Worm (Caenorhabditis elegans): Measurements from ENCODE around the gene bgal-1.
A peak's percentile ranks its signal among the peaks of the same experiment; 100 is the strongest.

Gene bgal-1

DNA sequence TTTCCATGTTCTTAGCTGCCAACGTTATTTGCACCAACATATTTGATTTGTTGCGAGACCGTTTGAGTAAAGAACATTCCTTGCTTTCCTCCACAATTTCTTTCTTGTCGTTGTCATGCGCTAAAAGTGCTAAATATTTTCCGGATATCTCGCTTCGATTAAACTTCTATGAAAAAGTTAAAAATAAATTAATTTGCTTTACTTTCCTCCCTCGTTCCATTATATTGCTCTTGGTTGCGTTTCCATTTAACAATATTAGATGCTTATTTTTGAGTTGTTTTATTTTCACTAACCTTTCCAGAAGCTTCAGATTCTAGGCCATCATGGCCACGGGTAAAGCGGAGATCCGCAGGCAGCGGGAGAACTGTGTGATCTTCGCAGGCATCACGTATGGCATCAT is 15.8 kb upstream of the bgal-1 start, which contains the start of gene pgap-1:
pgap-1 (plus strand) TSS at position 301 of the 400 bp plus-strand sequence.
- TF ChIP-seq blmp-1 (tag; optimal IDR thresholded peaks at IDR 0.05) (no peak), pha-4 (tag; optimal IDR thresholded peaks at IDR 0.05) (no peak), flh-1 (GFP tag; optimal IDR thresholded peaks at IDR 0.05) (no peak), ces-1 (GFP tag; optimal IDR thresholded peaks at IDR 0.05) (no peak)

DNA sequence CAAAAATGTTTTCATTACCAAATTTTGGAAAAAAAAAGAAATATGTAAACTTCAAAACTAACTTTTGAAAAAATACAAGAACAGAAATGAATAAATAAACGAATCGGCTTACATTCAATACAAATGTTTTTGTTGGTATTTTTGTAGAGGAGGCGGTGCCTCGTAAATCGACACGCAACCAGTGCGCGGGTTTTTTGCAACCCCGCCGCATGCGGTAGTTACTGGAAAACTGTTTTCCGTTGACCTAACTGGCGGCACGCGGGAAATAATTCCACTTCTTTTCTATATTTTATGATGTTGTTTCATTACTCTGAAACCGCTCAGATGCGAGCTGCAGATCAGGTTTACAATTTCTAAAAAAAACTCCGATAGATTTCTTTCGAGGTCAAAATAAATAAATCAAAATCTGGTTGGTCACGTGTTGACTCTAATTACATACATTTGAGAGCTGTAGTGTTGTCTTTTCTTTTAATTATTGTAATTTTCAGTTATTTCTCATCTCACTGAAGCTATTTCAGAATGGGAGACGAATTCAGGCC is 13.4 kb upstream of the bgal-1 start, which contains the start of the genes dvc-1 and ima-1:
dvc-1 (minus strand) TSS at position 145 of the 539 bp plus-strand sequence.
ima-1 (plus strand) TSS at position 489 of the 539 bp plus-strand sequence.
- no peak for TF ChIP-seq ceh-39 (tag; optimal IDR thresholded peaks at IDR 0.05)
- TF ChIP-seq unc-39 (tag; optimal IDR thresholded peaks at IDR 0.05): no peak
- no peak for TF ChIP-seq tbx-8 (GFP tag; optimal IDR thresholded peaks at IDR 0.05)
- peak; percentile 54 for TF ChIP-seq unc-120 (tag; optimal IDR thresholded peaks at IDR 0.05; ENCODE audit: poor library complexity, severe bottlenecking)
- peak; percentile 76 for TF ChIP-seq cnd-1 (tag; optimal IDR thresholded peaks at IDR 0.05)
- TF ChIP-seq ceh-43 (GFP tag; optimal IDR thresholded peaks at IDR 0.05): peak; percentile 82
- no peak for TF ChIP-seq nhr-2 (tag; optimal IDR thresholded peaks at IDR 0.05)
- TF ChIP-seq zip-8 (tag; optimal IDR thresholded peaks at IDR 0.05): no peak
- peak; percentile 56 for TF ChIP-seq nhr-12 (tag; optimal IDR thresholded peaks at IDR 0.05)
- TF ChIP-seq sptf-1 (tag; optimal IDR thresholded peaks at IDR 0.05): peak; percentile 89
- TF ChIP-seq mls-2 (tag; optimal IDR thresholded peaks at IDR 0.05): peak; percentile 87
- TF ChIP-seq snpc-4 (tag; optimal IDR thresholded peaks at IDR 0.05): no peak
- peak; percentile 89 for TF ChIP-seq ztf-11 (tag; optimal IDR thresholded peaks at IDR 0.05)
- peak; percentile 65 for TF ChIP-seq sem-2 (GFP tag; optimal IDR thresholded peaks at IDR 0.05)
- peak; percentile 8 for TF ChIP-seq nhr-28 (tag; optimal IDR thresholded peaks at IDR 0.05)
- peak; percentile 59 for TF ChIP-seq ceh-83 (GFP tag; optimal IDR thresholded peaks at IDR 0.05)
- peak; percentile 14 for TF ChIP-seq ham-2 (GFP tag; optimal IDR thresholded peaks at IDR 0.05)
- peak; percentile 56 for TF ChIP-seq lsy-2 (tag; optimal IDR thresholded peaks at IDR 0.05)
- TF ChIP-seq unc-62 (GFP tag; optimal IDR thresholded peaks at IDR 0.05): no peak
- peak; percentile 69 for TF ChIP-seq drap-1 (GFP tag; optimal IDR thresholded peaks at IDR 0.05)
- peak; percentile 44 for TF ChIP-seq bed-3 (GFP tag; optimal IDR thresholded peaks at IDR 0.05)
- TF ChIP-seq mab-5 (tag; optimal IDR thresholded peaks at IDR 0.05): no peak
- TF ChIP-seq M03D4.4 (tag; optimal IDR thresholded peaks at IDR 0.05): peak; percentile 78
- no peak for TF ChIP-seq lin-13 (tag; optimal IDR thresholded peaks at IDR 0.05)
- no peak for TF ChIP-seq lin-32 (GFP tag; optimal IDR thresholded peaks at IDR 0.05)
- no peak for TF ChIP-seq elt-3 (tag; optimal IDR thresholded peaks at IDR 0.05)
- TF ChIP-seq flh-1 (GFP tag; optimal IDR thresholded peaks at IDR 0.05): no peak
- TF ChIP-seq ces-1 (GFP tag; optimal IDR thresholded peaks at IDR 0.05): peak; percentile 36
- no peak for TF ChIP-seq pha-4 (tag; optimal IDR thresholded peaks at IDR 0.05)
- peak; percentile 61 for TF ChIP-seq nhr-237 (tag; optimal IDR thresholded peaks at IDR 0.05)
- peak; percentile 75 for TF ChIP-seq mep-1 (tag; optimal IDR thresholded peaks at IDR 0.05)
- TF ChIP-seq hlh-1 (tag; optimal IDR thresholded peaks at IDR 0.05): peak; percentile 48
- peak; percentile 70 for TF ChIP-seq nhr-76 (tag; optimal IDR thresholded peaks at IDR 0.05)
- TF ChIP-seq elt-1 (tag; optimal IDR thresholded peaks at IDR 0.05; ENCODE audit: borderline replicate concordance, insufficient read depth): peak; percentile 2
- TF ChIP-seq blmp-1 (tag; optimal IDR thresholded peaks at IDR 0.05): peak; percentile 64

DNA sequence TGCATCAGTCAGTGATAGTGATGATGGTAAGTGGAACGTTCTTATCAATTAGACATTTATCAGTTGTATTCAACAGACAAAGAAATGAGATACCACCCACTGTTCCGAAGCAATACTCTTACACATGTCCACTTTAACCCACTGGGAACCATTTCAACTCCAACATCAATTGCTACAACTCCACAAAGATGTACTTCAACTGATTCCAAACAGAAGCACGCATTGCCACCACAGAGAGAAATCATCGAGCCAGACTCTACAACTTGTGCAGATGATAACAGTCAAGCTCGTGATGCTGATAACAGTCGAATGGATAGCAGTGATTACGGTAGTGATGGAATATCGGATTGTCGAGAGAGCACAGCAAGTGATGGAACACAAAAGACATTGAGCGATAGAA is 10.1 kb upstream of the bgal-1 start:
- no peak for TF ChIP-seq mab-5 (tag; optimal IDR thresholded peaks at IDR 0.05)

DNA sequence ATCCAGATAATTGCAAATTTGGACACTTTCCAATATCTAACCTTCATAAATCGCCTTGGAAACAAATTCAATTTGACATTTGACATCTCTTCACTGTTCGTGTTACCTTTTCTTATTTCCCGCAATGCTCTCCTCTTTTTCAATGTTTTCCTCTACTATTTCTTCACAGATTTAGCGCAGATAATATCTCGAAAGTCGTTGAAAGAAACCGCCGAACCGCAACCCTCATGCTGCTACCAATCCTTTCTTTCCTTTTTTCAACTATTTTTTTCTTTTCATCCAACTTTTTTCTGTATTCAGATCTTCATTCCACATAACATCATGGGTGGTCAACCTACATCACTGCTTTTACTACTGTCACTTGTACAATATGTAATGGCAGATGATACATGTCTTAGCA is 8.5 kb upstream of the bgal-1 start, which contains the start of gene T19B10.5:
T19B10.5 (plus strand) TSS at position 301 of the 400 bp plus-strand sequence.
- TF ChIP-seq blmp-1 (tag; optimal IDR thresholded peaks at IDR 0.05) (no peak), nhr-28 (tag; optimal IDR thresholded peaks at IDR 0.05) (no peak), elt-3 (tag; optimal IDR thresholded peaks at IDR 0.05) (no peak), M03D4.4 (tag; optimal IDR thresholded peaks at IDR 0.05) (no peak), unc-120 (tag; optimal IDR thresholded peaks at IDR 0.05; ENCODE audit: poor library complexity, severe bottlenecking) (no peak)
